Worm (Caenorhabditis elegans): ENCODE measurements around the gene W02A2.5.

DNA sequence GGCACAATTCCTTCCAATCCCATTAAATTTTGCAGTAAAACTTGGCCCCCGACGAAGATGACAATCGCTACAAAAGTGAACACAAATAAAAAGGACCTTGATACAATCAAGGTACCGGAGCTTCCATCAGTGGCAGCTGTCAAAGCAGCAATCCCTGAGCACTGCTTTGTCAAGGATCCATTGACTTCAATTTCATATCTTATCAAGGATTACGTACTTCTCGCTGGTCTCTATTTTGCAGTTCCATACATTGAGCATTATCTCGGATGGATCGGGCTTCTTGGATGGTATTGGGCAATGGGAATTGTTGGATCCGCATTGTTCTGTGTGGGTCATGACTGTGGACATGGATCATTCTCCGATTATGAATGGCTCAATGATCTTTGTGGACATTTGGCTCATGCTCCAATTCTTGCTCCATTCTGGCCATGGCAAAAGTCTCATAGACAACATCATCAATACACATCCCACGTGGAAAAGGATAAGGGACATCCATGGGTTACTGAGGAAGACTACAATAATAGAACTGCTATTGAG is 18.8 kb upstream of the W02A2.5 start, which contains the start of gene fat-2:
- no peak for TF ChIP-seq jun-1 (tag; optimal IDR thresholded peaks at IDR 0.05)
- TF ChIP-seq ces-1 (GFP tag; optimal IDR thresholded peaks at IDR 0.05), result no peak
- no peak for TF ChIP-seq elt-3 (tag; optimal IDR thresholded peaks at IDR 0.05)
- no peak for TF ChIP-seq lin-15B (tag; optimal IDR thresholded peaks at IDR 0.05)
- no peak for TF ChIP-seq rnt-1 (tag; optimal IDR thresholded peaks at IDR 0.05)
- no peak for TF ChIP-seq unc-62 (GFP tag; optimal IDR thresholded peaks at IDR 0.05)
- no peak for TF ChIP-seq aly-2 (tag; optimal IDR thresholded peaks at IDR 0.05)
- TF ChIP-seq zip-4 (GFP tag; optimal IDR thresholded peaks at IDR 0.05), result no peak
